Worm (Caenorhabditis elegans): ENCODE measurements around the gene twnk-1.

DNA sequence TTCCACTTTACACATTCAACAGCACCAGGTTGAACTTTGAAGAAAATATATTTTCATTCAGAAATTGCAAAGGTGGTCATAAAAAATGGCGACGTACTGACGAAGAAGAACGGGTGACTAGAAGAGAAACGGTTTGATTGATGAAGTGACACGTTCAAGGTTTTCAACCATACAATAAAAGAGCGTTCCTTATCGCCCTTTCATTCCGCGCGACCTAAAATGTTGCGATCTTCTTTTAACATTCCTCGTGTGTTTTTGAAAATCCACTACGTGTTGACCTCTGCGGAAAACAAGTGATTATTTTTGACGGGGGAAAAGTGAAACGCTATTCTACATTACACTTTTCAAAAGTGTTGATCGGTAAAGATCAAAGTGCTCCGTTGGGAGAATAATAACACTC is 37.1 kb downstream of the twnk-1 start:
- TF ChIP-seq ama-1 (optimal IDR thresholded peaks at IDR 0.05) (no peak), hnd-1 (tag; optimal IDR thresholded peaks at IDR 0.05) (no peak), ets-7 (tag; optimal IDR thresholded peaks at IDR 0.05) (no peak), tra-4 (tag; optimal IDR thresholded peaks at IDR 0.05) (no peak), hmbx-1 (tag; optimal IDR thresholded peaks at IDR 0.05) (no peak), scrt-1 (GFP tag; IDR thresholded peaks at IDR 0.05) (no peak), F13C5.2 (tag; optimal IDR thresholded peaks at IDR 0.05) (no peak), pes-1 (GFP tag; IDR thresholded peaks at IDR 0.05) (no peak), hmg-4 (GFP tag; optimal IDR thresholded peaks at IDR 0.05) (no peak)

Data from whole organism, early embryonic.